Worm (Caenorhabditis elegans): ENCODE measurements around the gene srxa-15.

ce11 chrV:20689481-20690039, 47.6 kb downstream of the srxa-15 start, which contains the start of gene F53F8.3:
- TF ChIP-seq fos-1 (tag; optimal IDR thresholded peaks at IDR 0.05) = no peak
- TF ChIP-seq lin-15B (tag; optimal IDR thresholded peaks at IDR 0.05) = no peak
- TF ChIP-seq snpc-4 (tag; optimal IDR thresholded peaks at IDR 0.05) = no peak
- no peak for TF ChIP-seq nhr-11 (tag; optimal IDR thresholded peaks at IDR 0.05)

Measured in whole organism, L3 larva.